Fruit fly (Drosophila melanogaster): ENCODE measurements around the gene U2af38.

Gene U2af38

DNA sequence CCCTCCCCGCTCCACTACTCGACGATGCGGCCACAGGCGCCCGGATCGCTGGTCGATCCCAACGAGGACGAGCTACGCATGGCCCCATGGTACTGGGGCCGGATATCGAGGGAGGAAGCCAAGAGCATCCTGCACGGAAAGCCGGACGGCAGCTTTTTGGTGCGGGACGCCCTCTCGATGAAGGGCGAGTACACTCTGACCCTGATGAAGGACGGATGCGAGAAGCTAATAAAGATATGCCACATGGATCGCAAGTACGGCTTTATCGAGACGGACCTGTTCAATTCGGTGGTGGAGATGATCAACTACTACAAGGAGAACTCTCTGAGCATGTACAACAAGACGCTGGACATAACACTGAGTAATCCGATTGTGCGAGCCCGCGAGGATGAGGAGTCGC is 4.6 kb upstream of the U2af38 start:
- TF ChIP-seq Sp1 (GFP tag; optimal IDR thresholded peaks at IDR 0.05) (no peak), woc (GFP tag; optimal IDR thresholded peaks at IDR 0.05) (no peak)

DNA sequence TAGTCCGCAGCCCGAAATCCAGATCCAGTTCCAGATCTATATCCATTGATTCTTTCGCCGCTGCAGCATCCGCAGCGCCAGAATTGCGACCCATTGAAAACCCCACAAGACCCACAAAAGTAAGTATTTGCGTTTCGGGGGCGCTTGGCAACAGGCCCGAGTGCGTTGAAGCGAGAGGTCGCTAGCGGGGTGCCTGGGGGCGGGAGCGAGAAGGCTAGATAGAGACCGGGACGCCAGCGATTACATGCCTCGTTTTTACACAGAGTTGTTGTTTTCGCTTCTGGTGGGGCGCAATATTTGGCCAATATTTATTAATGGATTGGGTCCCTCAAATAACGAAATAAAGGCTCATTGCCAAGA is 3.8 kb upstream of the U2af38 start:
- TF ChIP-seq dsf (GFP tag; optimal IDR thresholded peaks at IDR 0.05; ENCODE audit: borderline replicate concordance), result no peak
- TF ChIP-seq Rel (GFP tag; optimal IDR thresholded peaks at IDR 0.05), result no peak
- TF ChIP-seq Rel (tag; optimal IDR thresholded peaks at IDR 0.05), result peak; percentile 48

DNA sequence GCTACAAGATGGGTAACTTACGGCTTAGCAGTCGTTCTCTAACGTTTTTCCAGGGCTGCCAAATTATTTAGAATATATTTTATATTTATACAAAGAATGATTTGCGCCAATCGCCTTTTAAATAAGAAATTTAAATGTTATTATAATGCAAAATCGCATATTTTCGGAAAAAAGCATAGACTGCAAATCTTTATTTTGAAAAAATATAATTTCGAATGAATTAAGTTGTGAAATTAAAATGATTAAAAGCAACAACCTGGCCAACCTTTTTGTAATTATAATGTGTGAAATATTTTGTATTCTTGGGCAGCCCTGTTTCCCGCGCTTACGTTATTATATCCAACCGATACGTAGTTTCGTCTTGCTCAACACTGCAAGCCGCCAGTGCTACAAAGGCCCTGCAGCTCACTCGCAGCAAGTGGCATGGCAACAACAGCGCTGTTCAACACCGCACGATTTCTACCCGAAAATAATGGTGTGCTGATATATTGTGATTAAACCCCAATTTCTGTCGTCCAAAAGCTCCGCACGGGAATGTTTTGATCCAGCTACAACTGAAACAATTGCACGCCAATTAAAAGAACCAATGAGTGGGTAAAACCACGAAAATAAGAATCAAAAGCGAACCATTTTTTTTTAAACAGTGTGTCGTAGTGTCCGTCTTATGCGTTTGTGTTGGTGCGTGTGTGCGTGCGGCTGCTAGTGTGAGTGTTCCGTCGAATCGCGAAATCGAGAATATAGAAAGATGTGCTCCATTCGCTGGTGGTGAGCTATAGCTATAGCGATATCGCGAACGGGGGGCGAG is 3.2 kb upstream of the U2af38 start, which contains the start of gene Pi3K21B:
Pi3K21B (plus strand) TSS at position 401 of the 805 bp plus-strand sequence.
- TF ChIP-seq dmrt93B (GFP tag; optimal IDR thresholded peaks at IDR 0.05) (peak; percentile 86), CG32264 (GFP tag; optimal IDR thresholded peaks at IDR 0.05) (peak; percentile 91), br (GFP tag; optimal IDR thresholded peaks at IDR 0.05) (peak; percentile 94), woc (GFP tag; optimal IDR thresholded peaks at IDR 0.05) (peak; percentile 79), foxo (GFP tag; optimal IDR thresholded peaks at IDR 0.05) (peak; percentile 49 to 98), CrebA (GFP tag; optimal IDR thresholded peaks at IDR 0.05; ENCODE audit: borderline replicate concordance) (no peak), Jra (GFP tag; optimal IDR thresholded peaks at IDR 0.05) (peak; percentile 96), sage (GFP tag; optimal IDR thresholded peaks at IDR 0.05) (peak; percentile 71), Dfd (GFP tag; optimal IDR thresholded peaks at IDR 0.05) (peak; percentile 12), Sp1 (GFP tag; optimal IDR thresholded peaks at IDR 0.05) (peak; percentile 92), OdsH (GFP tag; optimal IDR thresholded peaks at IDR 0.05) (peak; percentile 89), tai (GFP tag; optimal IDR thresholded peaks at IDR 0.05) (peak; percentile 98), brk (GFP tag; optimal IDR thresholded peaks at IDR 0.05) (peak; percentile 76), Myc (optimal IDR thresholded peaks at IDR 0.05) (no peak), Hr83 (GFP tag; optimal IDR thresholded peaks at IDR 0.05; ENCODE audit: poor library complexity, severe bottlenecking) (peak; percentile 100), usp (GFP tag; optimal IDR thresholded peaks at IDR 0.05) (no peak), lola (GFP tag; optimal IDR thresholded peaks at IDR 0.05) (no peak), Hnf4 (GFP tag; optimal IDR thresholded peaks at IDR 0.05) (peak; percentile 98), Mio (GFP tag; optimal IDR thresholded peaks at IDR 0.05) (peak; percentile 89), pan (optimal IDR thresholded peaks at IDR 0.05) (no peak), sv (GFP tag; optimal IDR thresholded peaks at IDR 0.05) (peak; percentile 91), Hr78 (GFP tag; optimal IDR thresholded peaks at IDR 0.05) (no peak), Dif (GFP tag; optimal IDR thresholded peaks at IDR 0.05; ENCODE audit: partially characterized antibody) (peak; percentile 37), ey (GFP tag; optimal IDR thresholded peaks at IDR 0.05) (peak; percentile 92), fru (GFP tag; optimal IDR thresholded peaks at IDR 0.05) (peak; percentile 92), rgr (GFP tag; optimal IDR thresholded peaks at IDR 0.05) (peak; percentile 95), psq (GFP tag; optimal IDR thresholded peaks at IDR 0.05) (peak; percentile 85), dsf (GFP tag; optimal IDR thresholded peaks at IDR 0.05; ENCODE audit: borderline replicate concordance) (peak; percentile 93), dl (GFP tag; optimal IDR thresholded peaks at IDR 0.05; ENCODE audit: insufficient read depth in 1 of 2, partially characterized antibody in 2 of 2) (no peak), N (GFP tag; optimal IDR thresholded peaks at IDR 0.05) (peak; percentile 16), Rel (GFP tag; optimal IDR thresholded peaks at IDR 0.05) (no peak), Rel (tag; optimal IDR thresholded peaks at IDR 0.05) (peak; percentile 25), Abd-B (GFP tag; optimal IDR thresholded peaks at IDR 0.05) (no peak), h (GFP tag; optimal IDR thresholded peaks at IDR 0.05) (peak; percentile 90), GATAd (GFP tag; optimal IDR thresholded peaks at IDR 0.05) (no peak), CG9705 (GFP tag; optimal IDR thresholded peaks at IDR 0.05) (peak; percentile 85), Vsx2 (GFP tag; optimal IDR thresholded peaks at IDR 0.05; ENCODE audit: partially characterized antibody) (no peak), HLH106 (tag; optimal IDR thresholded peaks at IDR 0.05) (peak; percentile 93), jim (GFP tag; optimal IDR thresholded peaks at IDR 0.05) (peak; percentile 92)

Measured in whole organism, wandering third instar larva.